Fruit fly (Drosophila melanogaster): ENCODE results near the gene CG31145.

The CG31145 gene

DNA sequence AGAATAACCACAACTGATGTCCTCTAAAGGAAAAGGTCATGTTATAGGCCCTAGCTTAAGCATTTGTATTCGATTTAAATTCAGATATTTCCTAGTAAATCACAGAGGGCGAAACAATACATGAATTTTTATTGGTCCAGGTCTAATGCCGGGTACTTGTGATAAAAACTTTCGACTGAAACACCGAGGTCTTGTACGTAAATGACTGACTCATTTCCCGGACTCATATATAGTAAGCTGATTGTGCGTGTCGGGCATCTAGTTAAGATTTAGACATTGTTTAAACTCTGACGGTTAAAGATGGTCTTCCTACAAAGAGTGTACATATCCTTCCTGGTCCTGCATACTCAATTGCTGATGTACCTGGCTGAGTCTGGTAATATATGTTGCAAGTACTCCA, 12.7 kb upstream of the CG31145 start, which contains the start of gene CG16710 (continued):
- TF ChIP-seq Lim3 (GFP tag; IDR thresholded peaks at IDR 0.05) (no peak), Bdp1 (GFP tag; optimal IDR thresholded peaks at IDR 0.05) (no peak), chn (GFP tag; optimal IDR thresholded peaks at IDR 0.05) (no peak), tll (GFP tag; optimal IDR thresholded peaks at IDR 0.05) (no peak), D19B (GFP tag; optimal IDR thresholded peaks at IDR 0.05) (no peak)

DNA sequence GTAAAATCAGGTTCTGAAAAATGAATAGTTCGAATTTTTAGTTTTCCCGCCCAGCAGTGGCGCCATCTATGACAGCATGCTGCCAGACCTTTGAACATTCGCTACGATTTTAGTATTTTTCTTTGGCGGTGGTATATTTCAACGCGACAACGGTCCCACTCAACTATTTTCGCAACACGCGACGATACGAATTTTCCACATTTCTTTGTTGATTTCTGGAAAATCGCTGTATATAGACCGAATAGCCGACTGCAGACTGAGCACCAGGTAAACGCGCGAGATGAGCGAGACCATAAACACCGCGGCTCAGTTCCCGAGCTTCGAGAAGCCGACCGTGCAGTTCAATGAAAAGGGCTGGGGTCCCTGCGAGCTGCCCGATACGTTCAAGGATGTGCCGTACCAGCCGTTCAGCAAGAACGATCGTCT, 10.5 kb upstream of the CG31145 start, which contains the start of gene eIF3d1:
Gene eIF3d1 (plus strand): TSS at position 129 of the 426 bp plus-strand sequence.
- TF ChIP-seq dmrt11E (tag; optimal IDR thresholded peaks at IDR 0.05) (peak; percentile 16), pnt (GFP tag; optimal IDR thresholded peaks at IDR 0.05) (peak; percentile 6), CG42726 (GFP tag; IDR thresholded peaks at IDR 0.05; ENCODE audit: partially characterized antibody) (peak; percentile 5; the same call in 1 of the 2 replicates), CG15269 (tag; optimal IDR thresholded peaks at IDR 0.05) (no peak), Ets97D (GFP tag; optimal IDR thresholded peaks at IDR 0.05) (peak; percentile 77), CG4424 (GFP tag; optimal IDR thresholded peaks at IDR 0.05) (no peak), CG33213 (GFP tag; optimal IDR thresholded peaks at IDR 0.05) (peak; percentile 22), CG8290 (GFP tag; optimal IDR thresholded peaks at IDR 0.05) (peak; percentile 12), CG8290 (tag; optimal IDR thresholded peaks at IDR 0.05) (no peak), stwl (tag; optimal IDR thresholded peaks at IDR 0.05) (peak; percentile 76), H15 (GFP tag; IDR thresholded peaks at IDR 0.05) (no peak), CTCF (GFP tag; optimal IDR thresholded peaks at IDR 0.05) (peak; percentile 98), Bgb (GFP tag; IDR thresholded peaks at IDR 0.05; ENCODE audit: partially characterized antibody) (peak; percentile 21; the same call in 1 of the 2 replicates), ems (GFP tag; optimal IDR thresholded peaks at IDR 0.05) (peak; percentile 8), sob (GFP tag; IDR thresholded peaks at IDR 0.05) (no peak), MBD-R2 (GFP tag; IDR thresholded peaks at IDR 0.05) (peak; percentile 66), Ets65A (GFP tag) (peak; percentile 11), sd (tag; optimal IDR thresholded peaks at IDR 0.05) (peak; percentile 90), CG13287 (GFP tag; IDR thresholded peaks at IDR 0.05; ENCODE audit: partially characterized antibody) (peak; percentile 37; the same call in 1 of the 2 replicates), chm (GFP tag; IDR thresholded peaks at IDR 0.05) (0 out of 2 replicates have a peak, but pooled peaks have one; percentile 37), sens (GFP tag) (peak; percentile 77), CG6791 (GFP tag; IDR thresholded peaks at IDR 0.05; ENCODE audit: partially characterized antibody) (peak; percentile 57; the same call in 2 of the 3 replicates), CG4617 (GFP tag; optimal IDR thresholded peaks at IDR 0.05; ENCODE audit: borderline replicate concordance) (peak; percentile 89), Xbp1 (GFP tag; optimal IDR thresholded peaks at IDR 0.05) (peak; percentile 55), CG17385 (GFP tag; optimal IDR thresholded peaks at IDR 0.05) (no peak), CG1233 (GFP tag; optimal IDR thresholded peaks at IDR 0.05) (no peak), zfh2 (GFP tag; optimal IDR thresholded peaks at IDR 0.05) (peak; percentile 22), peb (GFP tag; IDR thresholded peaks at IDR 0.05) (no peak), ftz-f1 (GFP tag; optimal IDR thresholded peaks at IDR 0.05) (peak; percentile 40), gfzf (GFP tag; optimal IDR thresholded peaks at IDR 0.05) (peak; percentile 89), NK7.1 (GFP tag; optimal IDR thresholded peaks at IDR 0.05) (no peak), Max (GFP tag; optimal IDR thresholded peaks at IDR 0.05) (peak; percentile 84), Opbp (GFP tag; IDR thresholded peaks at IDR 0.05; ENCODE audit: partially characterized antibody) (peak; percentile 41; the same call in 1 of the 3 replicates), crp (GFP tag; optimal IDR thresholded peaks at IDR 0.05) (peak in 1 of 2 experiments; percentile 11), chif (GFP tag; optimal IDR thresholded peaks at IDR 0.05) (peak; percentile 12 to 25), CG9437 (GFP tag; optimal IDR thresholded peaks at IDR 0.05) (no peak), nmo (GFP tag; optimal IDR thresholded peaks at IDR 0.05) (peak; percentile 46), CG12769 (tag; optimal IDR thresholded peaks at IDR 0.05) (no peak), gro (GFP tag; optimal IDR thresholded peaks at IDR 0.05) (peak; percentile 44), CG17829 (tag; optimal IDR thresholded peaks at IDR 0.05) (peak; percentile 26), BEAF-32 (GFP tag; optimal IDR thresholded peaks at IDR 0.05) (peak; percentile 60), bcd (GFP tag; optimal IDR thresholded peaks at IDR 0.05) (peak; percentile 19), CG34422 (GFP tag; IDR thresholded peaks at IDR 0.05) (peak; percentile 74; the same call in 2 of the 3 replicates), Dp (GFP tag; optimal IDR thresholded peaks at IDR 0.05) (peak; percentile 98)

All from whole organism, embryonic.